Fruit fly (Drosophila melanogaster): ENCODE measurements around the gene CG34428.

CG34428 gene

dm6 chr3L:13022160-13022853, 39.3 kb upstream of the CG34428 start, which contains the start of gene Adk2 (continued):
- TF ChIP-seq Dbx (GFP tag; IDR thresholded peaks at IDR 0.05) (peak; percentile 55; the same call in 2 of the 3 replicates), CG11456 (GFP tag; IDR thresholded peaks at IDR 0.05) (peak; percentile 67; the same call in 1 of the 3 replicates), MBD-R2 (GFP tag; IDR thresholded peaks at IDR 0.05) (peak; percentile 52; the same call in 1 of the 2 replicates), H15 (GFP tag; IDR thresholded peaks at IDR 0.05) (0 out of 3 replicates have a peak, but pooled peaks have one; percentile 39), CG2199 (GFP tag; IDR thresholded peaks at IDR 0.05) (0 out of 3 replicates have a peak, but pooled peaks have one; percentile 19), prd (optimal IDR thresholded peaks at IDR 0.05) (no peak), prd (GFP tag; IDR thresholded peaks at IDR 0.05) (peak; percentile 67), unc-4 (GFP tag; IDR thresholded peaks at IDR 0.05; ENCODE audit: partially characterized antibody) (0 out of 2 replicates have a peak, but pooled peaks have one; percentile 29), pan (optimal IDR thresholded peaks at IDR 0.05) (no peak), pan (GFP tag; optimal IDR thresholded peaks at IDR 0.05 in 1 of 2, IDR thresholded peaks at IDR 0.05 in 1 of 2) (no peak), Aef1 (GFP tag; IDR thresholded peaks at IDR 0.05) (peak; percentile 40; the same call in 2 of the 3 replicates), Nf-YA (GFP tag; IDR thresholded peaks at IDR 0.05) (0 out of 2 replicates have a peak, but pooled peaks have one; percentile 27), ERR (GFP tag; optimal IDR thresholded peaks at IDR 0.05) (no peak), CG7372 (GFP tag; IDR thresholded peaks at IDR 0.05) (peak; percentile 8; the same call in 1 of the 2 replicates), Fer3 (tag; optimal IDR thresholded peaks at IDR 0.05) (peak; percentile 10), CG4360 (GFP tag; IDR thresholded peaks at IDR 0.05) (peak; percentile 82), hkb (optimal IDR thresholded peaks at IDR 0.05) (no peak), hkb (GFP tag; IDR thresholded peaks at IDR 0.05) (0 out of 2 replicates have a peak, but pooled peaks have one; percentile 26), CG12769 (tag; optimal IDR thresholded peaks at IDR 0.05) (peak; percentile 48), CG10543 (GFP tag; optimal IDR thresholded peaks at IDR 0.05) (peak; percentile 27), Drgx (GFP tag; IDR thresholded peaks at IDR 0.05) (peak; percentile 47; the same call in 1 of the 2 replicates), knrl (GFP tag; IDR thresholded peaks at IDR 0.05; ENCODE audit: partially characterized antibody) (no peak; the same call in 2 of the 3 replicates), CG15073 (GFP tag; optimal IDR thresholded peaks at IDR 0.05) (peak; percentile 19), ems (GFP tag; optimal IDR thresholded peaks at IDR 0.05) (peak; percentile 20), CG18764 (GFP tag; optimal IDR thresholded peaks at IDR 0.05) (peak; percentile 24), bcd (GFP tag; optimal IDR thresholded peaks at IDR 0.05) (no peak), tap (tag; optimal IDR thresholded peaks at IDR 0.05) (no peak), ara (GFP tag; IDR thresholded peaks at IDR 0.05) (0 out of 2 replicates have a peak, but pooled peaks have one; percentile 17), MTF-1 (GFP tag; optimal IDR thresholded peaks at IDR 0.05; ENCODE audit: borderline replicate concordance) (peak; percentile 2), CG14014 (GFP tag; IDR thresholded peaks at IDR 0.05) (peak; percentile 44), YL-1 (GFP tag; optimal IDR thresholded peaks at IDR 0.05) (peak; percentile 66), CG15479 (GFP tag; optimal IDR thresholded peaks at IDR 0.05) (peak; percentile 52), CG5953 (GFP tag; IDR thresholded peaks at IDR 0.05) (peak; percentile 42; the same call in 1 of the 2 replicates), CG6791 (GFP tag; IDR thresholded peaks at IDR 0.05; ENCODE audit: partially characterized antibody) (peak; percentile 58; the same call in 2 of the 3 replicates), row (GFP tag; IDR thresholded peaks at IDR 0.05) (peak; percentile 73), nau (GFP tag; optimal IDR thresholded peaks at IDR 0.05) (no peak), caup (GFP tag; optimal IDR thresholded peaks at IDR 0.05; ENCODE audit: severe bottlenecking) (no peak), Dref (GFP tag; IDR thresholded peaks at IDR 0.05) (peak; percentile 54), CG9609 (GFP tag; optimal IDR thresholded peaks at IDR 0.05) (peak; percentile 12), tgo (GFP tag; IDR thresholded peaks at IDR 0.05) (peak; percentile 44; the same call in 2 of the 3 replicates), CG42726 (GFP tag; IDR thresholded peaks at IDR 0.05; ENCODE audit: partially characterized antibody) (0 out of 2 replicates have a peak, but pooled peaks have one; percentile 56), gcm (GFP tag; optimal IDR thresholded peaks at IDR 0.05) (peak; percentile 18), CG17829 (tag; optimal IDR thresholded peaks at IDR 0.05) (no peak), nerfin-1 (tag; optimal IDR thresholded peaks at IDR 0.05) (peak; percentile 74), CG8290 (GFP tag; optimal IDR thresholded peaks at IDR 0.05) (no peak), CG8290 (tag; optimal IDR thresholded peaks at IDR 0.05) (peak in 1 of 2 experiments; percentile 55), CG14667 (GFP tag; IDR thresholded peaks at IDR 0.05) (peak; percentile 51; the same call in 1 of the 2 replicates), chm (GFP tag; IDR thresholded peaks at IDR 0.05) (no peak), Rx (GFP tag; IDR thresholded peaks at IDR 0.05) (peak; percentile 15; the same call in 1 of the 2 replicates)

Data from whole organism, embryonic.